Worm (Caenorhabditis elegans) whole organism, L4 larva: ENCODE results near the gene Y52E8A.3.
A peak's percentile ranks its signal among the peaks of the same experiment; 100 is the strongest.

ENCODE experiments used
- D1046.2 ChIP-seq: fragments of 200-800 bp; sonication (Bioruptor generic); IDR thresholded peaks from 2 replicates; pipeline ENCODE4 v1.3.6; 2022; ENCODE audit warnings: missing genetic modification characterization, missing compliant biosample characterization
- F10B5.3 ChIP-seq: sonication (generic microtip); optimal IDR thresholded peaks from 2 replicates; lab custom pipeline; 2016; ENCODE audit warnings: mild to moderate bottlenecking, missing genetic modification characterization, missing compliant biosample characterization
- Y105C5A.15 ChIP-seq: fragments of 200-800 bp; sonication (Bioruptor generic); IDR thresholded peaks from 2 replicates; pipeline ENCODE4 v1.3.6; 2022; ENCODE audit warnings: missing genetic modification characterization, missing compliant biosample characterization
- ZK546.5 ChIP-seq, 2 experiments: sonication (generic microtip); optimal IDR thresholded peaks; 2 replicates each; lab custom pipeline; 2017; ENCODE audit warnings: missing biosample characterization in 2 of 2, missing genetic modification characterization in 2 of 2
- aha-1 ChIP-seq: fragments of 150-350 bp; peaks from one replicate; lab custom pipeline; 2014; ENCODE audit warnings: missing biosample characterization, missing genetic modification characterization
- ceh-20 ChIP-seq: fragments of 200-800 bp; sonication (Bioruptor generic); IDR thresholded peaks from 2 replicates; pipeline ENCODE4 v1.3.6; 2022; ENCODE audit warnings: missing genetic modification reagents, missing genetic modification characterization, missing compliant biosample characterization
- ceh-28 ChIP-seq: fragments of 150-350 bp; optimal IDR thresholded peaks from 2 replicates; lab custom pipeline; 2014; ENCODE audit warnings: missing biosample characterization, missing genetic modification reagents, missing genetic modification characterization
- ceh-32 ChIP-seq: sonication (generic microtip); optimal IDR thresholded peaks from 2 replicates; lab custom pipeline; 2016; ENCODE audit warnings: mild to moderate bottlenecking, missing genetic modification characterization, missing compliant biosample characterization; ENCODE audit not compliant: poor library complexity
- ceh-44 ChIP-seq: fragments of 200-800 bp; sonication (Bioruptor generic); IDR thresholded peaks from 2 replicates; pipeline ENCODE4 v1.3.6; 2022; ENCODE audit warnings: missing genetic modification reagents, missing genetic modification characterization, missing compliant biosample characterization
- ctbp-1 ChIP-seq: fragments of 200-800 bp; sonication (Bioruptor generic); IDR thresholded peaks from 2 replicates; pipeline ENCODE4 v1.3.6; 2022; ENCODE audit warnings: missing genetic modification reagents, missing genetic modification characterization, missing compliant biosample characterization
- dmd-8 ChIP-seq: fragments of 200-800 bp; sonication (Bioruptor generic); IDR thresholded peaks from 2 replicates; pipeline ENCODE4 v1.3.6; 2022; ENCODE audit warnings: missing genetic modification characterization, missing compliant biosample characterization
- dmd-9 ChIP-seq: fragments of 200-800 bp; sonication (Bioruptor generic); IDR thresholded peaks from 2 replicates; pipeline ENCODE4 v1.3.6; 2022; ENCODE audit warnings: missing genetic modification reagents, missing genetic modification characterization, missing compliant biosample characterization
- egl-27 ChIP-seq: sonication (generic microtip); optimal IDR thresholded peaks from 3 replicates; lab custom pipeline; 2017; ENCODE audit warnings: missing biosample characterization, missing genetic modification reagents, missing genetic modification characterization
- egl-43 ChIP-seq: fragments of 200-800 bp; sonication (Bioruptor generic); IDR thresholded peaks from 2 replicates; pipeline ENCODE4 v1.3.6; 2022; ENCODE audit warnings: missing genetic modification reagents, missing genetic modification characterization, missing compliant biosample characterization
- fos-1 ChIP-seq: fragments of 150-350 bp; optimal IDR thresholded peaks from 2 replicates; lab custom pipeline; 2014; ENCODE audit warnings: missing biosample characterization, missing genetic modification characterization
- lim-7 ChIP-seq: fragments of 200-800 bp; sonication (Bioruptor generic); IDR thresholded peaks from 2 replicates; pipeline ENCODE4 v1.3.6; 2022; ENCODE audit warnings: missing genetic modification characterization, missing compliant biosample characterization
- lin-1 ChIP-seq: fragments of 200-800 bp; sonication (Bioruptor generic); IDR thresholded peaks from 2 replicates; pipeline ENCODE4 v1.3.6; 2022; ENCODE audit warnings: missing genetic modification reagents, missing genetic modification characterization, missing compliant biosample characterization
- lin-39 ChIP-seq: fragments of 150-350 bp; optimal IDR thresholded peaks from 2 replicates; lab custom pipeline; 2014; ENCODE audit warnings: missing biosample characterization, missing genetic modification reagents, missing genetic modification characterization
- mep-1 ChIP-seq: fragments of 150-350 bp; sonication (generic microtip); optimal IDR thresholded peaks from 3 replicates; lab custom pipeline; 2014; ENCODE audit warnings: missing biosample characterization, missing genetic modification characterization
- mes-2 ChIP-seq: sonication (generic microtip); optimal IDR thresholded peaks from 2 replicates; lab custom pipeline; 2016; ENCODE audit warnings: missing genotype, mild to moderate bottlenecking, missing genetic modification characterization, missing compliant biosample characterization; ENCODE audit not compliant: poor library complexity, severe bottlenecking
- mxl-3 ChIP-seq: fragments of 200-800 bp; sonication (Bioruptor generic); optimal IDR thresholded peaks from 2 replicates; lab custom pipeline; 2018; ENCODE audit warnings: mild to moderate bottlenecking, missing genetic modification characterization, missing compliant biosample characterization
- nhr-10 ChIP-seq: fragments of 150-350 bp; optimal IDR thresholded peaks from 2 replicates; lab custom pipeline; 2014; ENCODE audit warnings: missing biosample characterization, missing genetic modification characterization
- nhr-102 ChIP-seq: sonication (generic microtip); optimal IDR thresholded peaks from 2 replicates; lab custom pipeline; 2016; ENCODE audit warnings: mild to moderate bottlenecking, missing genetic modification characterization, moderate library complexity, missing compliant biosample characterization
- nhr-111 ChIP-seq: fragments of 200-800 bp; sonication (Bioruptor generic); optimal IDR thresholded peaks from 2 replicates; lab custom pipeline; 2018; ENCODE audit warnings: mild to moderate bottlenecking, missing genetic modification characterization, missing compliant biosample characterization
- nhr-237 ChIP-seq: sonication (generic microtip); optimal IDR thresholded peaks from 2 replicates; lab custom pipeline; 2017; ENCODE audit warnings: missing biosample characterization, missing genetic modification characterization
- nhr-41 ChIP-seq: fragments of 200-800 bp; sonication (Bioruptor generic); IDR thresholded peaks from 2 replicates; pipeline ENCODE4 v1.3.6; 2022; ENCODE audit warnings: missing genetic modification reagents, missing genetic modification characterization, missing compliant biosample characterization
- nhr-6 ChIP-seq: fragments of 150-350 bp; optimal IDR thresholded peaks from 2 replicates; lab custom pipeline; 2014; ENCODE audit warnings: missing biosample characterization, missing genetic modification characterization
- nhr-76 ChIP-seq: fragments of 150-350 bp; optimal IDR thresholded peaks from 2 replicates; lab custom pipeline; 2014; ENCODE audit warnings: missing biosample characterization, missing genetic modification characterization
- nhr-77 ChIP-seq: fragments of 150-350 bp; optimal IDR thresholded peaks from 2 replicates; lab custom pipeline; 2014; ENCODE audit warnings: missing biosample characterization, missing genetic modification characterization
- pha-4 ChIP-seq, 2 experiments: fragments of 150-350 bp in 1 of 2; fragments of 200-800 bp in 1 of 2; sonication (Bioruptor generic) in 1 of 2; IDR thresholded peaks in 1 of 2; optimal IDR thresholded peaks in 1 of 2; 2 replicates each; pipeline versions ENCODE4 v1.3.6 to Lab custom; 2014 to 2022; ENCODE audit warnings: missing genetic modification characterization in 2 of 2, missing genetic modification reagents in 2 of 2, missing biosample characterization in 1 of 2, missing compliant biosample characterization in 1 of 2
- php-3 ChIP-seq: fragments of 200-800 bp; sonication (Bioruptor generic); IDR thresholded peaks from 2 replicates; pipeline ENCODE4 v1.3.6; 2022; ENCODE audit warnings: missing genetic modification reagents, missing genetic modification characterization, missing compliant biosample characterization
- pqm-1 ChIP-seq: sonication (generic microtip); optimal IDR thresholded peaks from 2 replicates; lab custom pipeline; 2017; ENCODE audit warnings: missing biosample characterization, missing genetic modification characterization
- skn-1 ChIP-seq: fragments of 150-350 bp; optimal IDR thresholded peaks from 2 replicates; lab custom pipeline; 2014; ENCODE audit warnings: missing biosample characterization, missing genetic modification characterization
- snpc-4 ChIP-seq: fragments of 150-350 bp; optimal IDR thresholded peaks from 2 replicates; lab custom pipeline; 2014; ENCODE audit warnings: missing biosample characterization, missing genetic modification characterization
- tra-1 ChIP-seq: fragments of 200-800 bp; sonication (Bioruptor generic); IDR thresholded peaks from 2 replicates; pipeline ENCODE4 v1.3.6; 2022; ENCODE audit warnings: missing genetic modification reagents, missing genetic modification characterization, missing compliant biosample characterization
- unc-130 ChIP-seq: sonication (generic microtip); optimal IDR thresholded peaks from 2 replicates; lab custom pipeline; 2016; ENCODE audit warnings: missing genetic modification reagents, missing genetic modification characterization, missing compliant biosample characterization
- unc-62 ChIP-seq, 3 experiments: fragments of 150-350 bp in 1 of 3; sonication (generic microtip); optimal IDR thresholded peaks in 2 of 3; peaks in 1 of 3; 1 replicate in 1 of 3; 2 replicates in 2 of 3; lab custom pipeline; 2014 to 2017; ENCODE audit warnings: missing biosample characterization in 3 of 3, missing genetic modification characterization in 3 of 3, missing genetic modification reagents in 3 of 3, missing genotype in 1 of 3
- zip-2 ChIP-seq: fragments of 150-350 bp; optimal IDR thresholded peaks from 2 replicates; lab custom pipeline; 2014; ENCODE audit warnings: missing biosample characterization, missing genetic modification characterization
- ztf-11 ChIP-seq: fragments of 150-350 bp; optimal IDR thresholded peaks from 2 replicates; lab custom pipeline; 2014; ENCODE audit warnings: missing biosample characterization, missing genetic modification characterization

Gene Y52E8A.3

ce11 chrII:4319537-4320019 lies 12.8 kb upstream of the Y52E8A.3 start, which contains the start of gene Y52E8A.6:
Gene Y52E8A.6 (minus strand): TSS chrII:4319969.
- TF ChIP-seq aha-1 (tag; lab: Kevin White, UChicago) (peak; percentile 97), ceh-32 (tag; lab: Kevin White, UChicago) (no peak)
- TF ChIP-seq, all 104 proteins: peak for 1

- TF ChIP-seq ctbp-1 (GFP tag; lab: Robert Waterston, UW) (no peak), aha-1 (tag; lab: Kevin White, UChicago) (peak; percentile 47), nhr-6 (tag; lab: Kevin White, UChicago) (no peak), lin-1 (no peak)
These were observed 9.2 kb upstream of the Y52E8A.3 start, which contains the start of gene srw-40 for ce11 chrII:4316011-4316410. Gene srw-40 (minus strand): TSS chrII:4316111.

ce11 chrII:4312115-4312514 lies 5.3 kb upstream of the Y52E8A.3 start, which contains the start of gene plep-1:
Gene plep-1 (minus strand): TSS chrII:4312215.
- TF ChIP-seq php-3 (GFP tag; lab: Robert Waterston, UW), result no peak
- no peak for TF ChIP-seq nhr-10 (tag; lab: Kevin White, UChicago)

- TF ChIP-seq dmd-9 (GFP tag; lab: Robert Waterston, UW) (peak; percentile 70; the same call in 1 of the 2 replicates), egl-43 (GFP tag; lab: Robert Waterston, UW) (0 out of 2 replicates have a peak, but pooled peaks have one; percentile 5), ceh-20 (GFP tag; lab: Robert Waterston, UW) (peak; percentile 51; the same call in 1 of the 2 replicates), D1046.2 (GFP tag; lab: Robert Waterston, UW) (0 out of 2 replicates have a peak, but pooled peaks have one; percentile 15)
These were observed 2.3 kb upstream of the Y52E8A.3 start for ce11 chrII:4309112-4309511.

- TF ChIP-seq egl-27 (tag; lab: Kevin White, UChicago) (no peak), unc-62 (GFP tag; optimal IDR thresholded peaks at IDR 0.05 in 1 of 2; lab: Kevin White, UChicago) (peak in 1 of 2 experiments; percentile 41), unc-62 (tag; optimal IDR thresholded peaks at IDR 0.05; lab: Kevin White, UChicago) (no peak)
These were observed 5.5 kb downstream of the Y52E8A.3 start, which contains the start of gene gtf-2F1 for ce11 chrII:4301307-4301706. Gene gtf-2F1 (plus strand): TSS chrII:4301607.

ce11 chrII:4299227-4299703 lies 7.5 kb downstream of the Y52E8A.3 start, which contains the start of gene sco-1:
Gene sco-1 (plus strand): TSS chrII:4299653.
- TF ChIP-seq mes-2 (tag; lab: Kevin White, UChicago) (peak; percentile 99), fos-1 (tag; lab: Kevin White, UChicago) (no peak), mxl-3 (GFP tag; lab: Kevin White, UChicago) (peak; percentile 68), nhr-76 (no peak), ceh-28 (tag; lab: Kevin White, UChicago) (no peak), dmd-9 (GFP tag; lab: Robert Waterston, UW) (peak; percentile 94), unc-130 (GFP tag; lab: Kevin White, UChicago) (peak; percentile 92), nhr-6 (tag; lab: Kevin White, UChicago) (peak; percentile 91), ztf-11 (tag; lab: Kevin White, UChicago) (no peak), pha-4 (GFP tag; IDR thresholded peaks at IDR 0.05; lab: Robert Waterston, UW) (peak; percentile 87), pha-4 (tag; optimal IDR thresholded peaks at IDR 0.05; lab: Kevin White, UChicago) (peak; percentile 82), mep-1 (tag; lab: Kevin White, UChicago) (peak; percentile 98), Y105C5A.15 (GFP tag; lab: Robert Waterston, UW) (no peak), lin-39 (tag; lab: Kevin White, UChicago) (peak; percentile 30), ceh-44 (GFP tag; lab: Robert Waterston, UW) (peak; percentile 58; the same call in 1 of the 2 replicates), tra-1 (GFP tag; lab: Robert Waterston, UW) (no peak; the same call in none of the 2 replicates), nhr-237 (tag; lab: Kevin White, UChicago) (no peak), zip-2 (tag; lab: Kevin White, UChicago) (peak; percentile 70), dmd-8 (no peak), snpc-4 (tag; lab: Kevin White, UChicago) (peak; percentile 60), nhr-41 (GFP tag; lab: Robert Waterston, UW) (no peak), D1046.2 (GFP tag; lab: Robert Waterston, UW) (peak; percentile 74; the same call in 1 of the 2 replicates), lim-7 (GFP tag; lab: Robert Waterston, UW) (0 out of 2 replicates have a peak, but pooled peaks have one; percentile 34), nhr-111 (no peak), ZK546.5 (tag; optimal IDR thresholded peaks at IDR 0.05; lab: Kevin White, UChicago) (no peak), skn-1 (tag; lab: Kevin White, UChicago) (no peak), F10B5.3 (tag; lab: Kevin White, UChicago) (no peak), pqm-1 (tag; lab: Kevin White, UChicago) (no peak), nhr-102 (tag; lab: Kevin White, UChicago) (peak; percentile 88), nhr-77 (tag; lab: Kevin White, UChicago) (peak; percentile 93)
